Fruit fly (Drosophila melanogaster): ENCODE results near the gene LKRSDH.

LKRSDH gene

dm6 chr2L:7777979-7778692 lies 17.6 kb downstream of the LKRSDH start, which contains the start of gene CG7179 (continued):
- TF ChIP-seq CG8290 (GFP tag; optimal IDR thresholded peaks at IDR 0.05), result no peak
- TF ChIP-seq CG8290 (tag; optimal IDR thresholded peaks at IDR 0.05), result peak in 1 of 2 experiments; percentile 41
- TF ChIP-seq scrt (GFP tag; optimal IDR thresholded peaks at IDR 0.05), result peak; percentile 35
- no peak for TF ChIP-seq CG17359 (tag; optimal IDR thresholded peaks at IDR 0.05)
- TF ChIP-seq gcm2 (GFP tag; optimal IDR thresholded peaks at IDR 0.05), result no peak
- no peak for TF ChIP-seq CG12299 (tag; optimal IDR thresholded peaks at IDR 0.05)
- TF ChIP-seq Drgx (GFP tag; IDR thresholded peaks at IDR 0.05), result no peak
- no peak for TF ChIP-seq E2f2 (GFP tag; IDR thresholded peaks at IDR 0.05)
- no peak for TF ChIP-seq CG6791 (GFP tag; IDR thresholded peaks at IDR 0.05; ENCODE audit: partially characterized antibody)
- TF ChIP-seq pnt (GFP tag; optimal IDR thresholded peaks at IDR 0.05), result no peak
- no peak for TF ChIP-seq C15 (GFP tag; IDR thresholded peaks at IDR 0.05)
- no peak for TF ChIP-seq CG6683 (GFP tag; optimal IDR thresholded peaks at IDR 0.05)
- no peak for TF ChIP-seq CG32772 (GFP tag; IDR thresholded peaks at IDR 0.05)
- TF ChIP-seq GATAe (GFP tag; conservative IDR thresholded peaks at IDR 0.05), result no peak
- peak; percentile 64 for TF ChIP-seq CG13296 (GFP tag; optimal IDR thresholded peaks at IDR 0.05)
- no peak for TF ChIP-seq CG4404 (GFP tag; IDR thresholded peaks at IDR 0.05)
- TF ChIP-seq CG18599 (GFP tag; optimal IDR thresholded peaks at IDR 0.05), result peak; percentile 38
- TF ChIP-seq Ets65A (GFP tag), result no peak
- TF ChIP-seq hkb (optimal IDR thresholded peaks at IDR 0.05), result no peak
- 0 out of 2 replicates have a peak, but pooled peaks have one; percentile 29 for TF ChIP-seq hkb (GFP tag; IDR thresholded peaks at IDR 0.05)
- no peak for TF ChIP-seq ind (GFP tag; optimal IDR thresholded peaks at IDR 0.05)
- no peak for TF ChIP-seq bsh (GFP tag; optimal IDR thresholded peaks at IDR 0.05)
- TF ChIP-seq Atf3 (GFP tag; optimal IDR thresholded peaks at IDR 0.05), result no peak
- no peak for TF ChIP-seq Aef1 (GFP tag; IDR thresholded peaks at IDR 0.05)
- peak; percentile 33 for TF ChIP-seq CG15011 (GFP tag; optimal IDR thresholded peaks at IDR 0.05)
- 0 out of 2 replicates have a peak, but pooled peaks have one; percentile 12 for TF ChIP-seq stc (GFP tag; IDR thresholded peaks at IDR 0.05)
- peak; percentile 57 for TF ChIP-seq CG3281 (GFP tag; optimal IDR thresholded peaks at IDR 0.05)
- no peak for TF ChIP-seq pzg (GFP tag; optimal IDR thresholded peaks at IDR 0.05)
- no peak for TF ChIP-seq CHES-1-like (GFP tag; optimal IDR thresholded peaks at IDR 0.05)
- no peak for TF ChIP-seq CG11696 (GFP tag; IDR thresholded peaks at IDR 0.05)
- peak; percentile 14 for TF ChIP-seq CG1233 (GFP tag; optimal IDR thresholded peaks at IDR 0.05)
- TF ChIP-seq CG12071 (GFP tag; optimal IDR thresholded peaks at IDR 0.05), result peak; percentile 26
- TF ChIP-seq tio (GFP tag; optimal IDR thresholded peaks at IDR 0.05), result no peak
- no peak for TF ChIP-seq CG7928 (GFP tag; optimal IDR thresholded peaks at IDR 0.05)
- TF ChIP-seq CG10209 (GFP tag; optimal IDR thresholded peaks at IDR 0.05), result no peak
- TF ChIP-seq CG6813 (GFP tag; optimal IDR thresholded peaks at IDR 0.05), result peak; percentile 21
- TF ChIP-seq CG17568 (GFP tag; optimal IDR thresholded peaks at IDR 0.05), result no peak
- no peak for TF ChIP-seq Dref (GFP tag; IDR thresholded peaks at IDR 0.05)
- TF ChIP-seq Tbp (GFP tag; optimal IDR thresholded peaks at IDR 0.05), result no peak
- TF ChIP-seq CG9817 (tag; optimal IDR thresholded peaks at IDR 0.05), result peak; percentile 6
- peak; percentile 27 for TF ChIP-seq caup (GFP tag; optimal IDR thresholded peaks at IDR 0.05; ENCODE audit: severe bottlenecking)
- TF ChIP-seq CTCF (GFP tag; optimal IDR thresholded peaks at IDR 0.05), result no peak
- TF ChIP-seq br (optimal IDR thresholded peaks at IDR 0.05), result no peak
- no peak; the same call in 1 of the 2 replicates for TF ChIP-seq Atf6 (GFP tag; IDR thresholded peaks at IDR 0.05)
- TF ChIP-seq CG7839 (tag; optimal IDR thresholded peaks at IDR 0.05), result peak; percentile 25
- TF ChIP-seq Rx (GFP tag; IDR thresholded peaks at IDR 0.05), result no peak
- no peak for TF ChIP-seq jing (GFP tag; optimal IDR thresholded peaks at IDR 0.05)
- no peak for TF ChIP-seq CG7556 (GFP tag; optimal IDR thresholded peaks at IDR 0.05)
- no peak for TF ChIP-seq CG17186 (GFP tag; optimal IDR thresholded peaks at IDR 0.05)
- no peak for TF ChIP-seq CG18011 (GFP tag; optimal IDR thresholded peaks at IDR 0.05)
- peak; percentile 61 for TF ChIP-seq lab (GFP tag; optimal IDR thresholded peaks at IDR 0.05)
